Worm (Caenorhabditis elegans): Measurements from ENCODE around the gene rif-1.2.

The rif-1.2 gene

ce11 chrX:12406037-12406436 lies 34.8 kb upstream of the rif-1.2 start:
- TF ChIP-seq set-16 (GFP tag; IDR thresholded peaks at IDR 0.05), result peak; percentile 83
- 0 out of 2 replicates have a peak, but pooled peaks have one; percentile 23 for TF ChIP-seq ctbp-1 (GFP tag; IDR thresholded peaks at IDR 0.05)
- no peak for TF ChIP-seq dmd-9 (GFP tag; IDR thresholded peaks at IDR 0.05)
- 0 out of 2 replicates have a peak, but pooled peaks have one; percentile 12 for TF ChIP-seq hmg-1.1 (GFP tag; IDR thresholded peaks at IDR 0.05)

ce11 chrX:12404729-12405128 lies 33.5 kb upstream of the rif-1.2 start:
- peak in 1 of 2 experiments; percentile 2 for TF ChIP-seq hif-1 (tag; optimal IDR thresholded peaks at IDR 0.05)
- TF ChIP-seq gei-8 (GFP tag; optimal IDR thresholded peaks at IDR 0.05), result no peak
- TF ChIP-seq hlh-30 (tag; optimal IDR thresholded peaks at IDR 0.05; ENCODE audit: insufficient read depth), result peak; percentile 15
- TF ChIP-seq mep-1 (tag; optimal IDR thresholded peaks at IDR 0.05), result peak; percentile 9
- TF ChIP-seq ceh-32 (tag; optimal IDR thresholded peaks at IDR 0.05; ENCODE audit: poor library complexity), result no peak
- TF ChIP-seq ctbp-1 (GFP tag; IDR thresholded peaks at IDR 0.05), result 0 out of 2 replicates have a peak, but pooled peaks have one; percentile 9
- TF ChIP-seq hmg-1.1 (GFP tag; IDR thresholded peaks at IDR 0.05), result peak; percentile 47; the same call in 1 of the 2 replicates
- TF ChIP-seq lin-1 (GFP tag; IDR thresholded peaks at IDR 0.05), result no peak
- peak; percentile 86 for TF ChIP-seq ceh-20 (GFP tag; IDR thresholded peaks at IDR 0.05)
- TF ChIP-seq lsy-2 (tag; optimal IDR thresholded peaks at IDR 0.05), result no peak
- peak in 1 of 2 experiments; percentile 99 for TF ChIP-seq unc-62 (GFP tag; optimal IDR thresholded peaks at IDR 0.05 in 1 of 2)
- TF ChIP-seq unc-62 (tag; optimal IDR thresholded peaks at IDR 0.05), result no peak

- no peak for TF ChIP-seq ceh-82 (tag; optimal IDR thresholded peaks at IDR 0.05)
- no peak for TF ChIP-seq tag-97 (GFP tag; IDR thresholded peaks at IDR 0.05)
- TF ChIP-seq aly-2 (tag; optimal IDR thresholded peaks at IDR 0.05), result no peak
- TF ChIP-seq daf-8 (GFP tag; IDR thresholded peaks at IDR 0.05), result no peak
- no peak; the same call in 1 of the 2 replicates for TF ChIP-seq T26A8.4 (GFP tag; IDR thresholded peaks at IDR 0.05)
- peak; percentile 73 for TF ChIP-seq ceh-20 (GFP tag; IDR thresholded peaks at IDR 0.05)
- TF ChIP-seq R02D3.7 (tag; optimal IDR thresholded peaks at IDR 0.05), result no peak
- TF ChIP-seq attf-4 (tag; optimal IDR thresholded peaks at IDR 0.05), result no peak
- TF ChIP-seq spr-1 (tag; optimal IDR thresholded peaks at IDR 0.05), result peak; percentile 84
- peak; percentile 37 for TF ChIP-seq ceh-32 (tag; optimal IDR thresholded peaks at IDR 0.05; ENCODE audit: poor library complexity)
- no peak for TF ChIP-seq unc-130 (GFP tag; optimal IDR thresholded peaks at IDR 0.05)
- peak; percentile 29 for TF ChIP-seq nhr-10 (tag; optimal IDR thresholded peaks at IDR 0.05)
- peak; percentile 91 for TF ChIP-seq nhr-102 (tag; optimal IDR thresholded peaks at IDR 0.05)
- peak; percentile 75 for TF ChIP-seq zip-2 (tag; optimal IDR thresholded peaks at IDR 0.05)
- peak; percentile 58; the same call in 1 of the 2 replicates for TF ChIP-seq madf-9 (GFP tag; conservative IDR thresholded peaks at IDR 0.05)
- TF ChIP-seq arid-1 (GFP tag; conservative IDR thresholded peaks at IDR 0.05), result 0 out of 2 replicates have a peak, but pooled peaks have one; percentile 60
- no peak for TF ChIP-seq egl-43 (GFP tag; IDR thresholded peaks at IDR 0.05)
- TF ChIP-seq lir-3 (tag; optimal IDR thresholded peaks at IDR 0.05), result no peak
- peak; percentile 74 for TF ChIP-seq T20F7.1 (GFP tag; optimal IDR thresholded peaks at IDR 0.05)
- TF ChIP-seq egl-27 (tag; optimal IDR thresholded peaks at IDR 0.05), result peak; percentile 16
- peak; percentile 50 to 93 for TF ChIP-seq daf-16 (GFP tag; optimal IDR thresholded peaks at IDR 0.05)
- TF ChIP-seq daf-16 (tag; optimal IDR thresholded peaks at IDR 0.05), result peak; percentile 94
- peak; percentile 85 for TF ChIP-seq dpl-1 (GFP tag; optimal IDR thresholded peaks at IDR 0.05)
- TF ChIP-seq rbr-2 (tag; optimal IDR thresholded peaks at IDR 0.05), result peak; percentile 96
- TF ChIP-seq nhr-25 (tag; optimal IDR thresholded peaks at IDR 0.05; ENCODE audit: borderline replicate concordance, insufficient read depth), result peak; percentile 12
- TF ChIP-seq dmd-8 (GFP tag; IDR thresholded peaks at IDR 0.05), result no peak
- peak; percentile 78 for TF ChIP-seq duxl-1 (tag; optimal IDR thresholded peaks at IDR 0.05; ENCODE audit: poor library complexity)
- TF ChIP-seq pqm-1 (tag; optimal IDR thresholded peaks at IDR 0.05), result peak; percentile 39
- TF ChIP-seq ZK546.5 (tag; optimal IDR thresholded peaks at IDR 0.05), result no peak
- TF ChIP-seq lin-1 (GFP tag; IDR thresholded peaks at IDR 0.05), result peak; percentile 75
- peak; percentile 96 for TF ChIP-seq hmg-1.1 (GFP tag; IDR thresholded peaks at IDR 0.05)
- TF ChIP-seq ctbp-1 (GFP tag; IDR thresholded peaks at IDR 0.05), result peak; percentile 94
- TF ChIP-seq F37D6.2 (tag; optimal IDR thresholded peaks at IDR 0.05), result peak; percentile 89
- peak; percentile 47; the same call in 1 of the 2 replicates for TF ChIP-seq tra-1 (GFP tag; IDR thresholded peaks at IDR 0.05)
- TF ChIP-seq ceh-28 (tag; optimal IDR thresholded peaks at IDR 0.05), result no peak
- no peak for TF ChIP-seq spr-3 (GFP tag; optimal IDR thresholded peaks at IDR 0.05)
- no peak for TF ChIP-seq lin-29 (GFP tag; IDR thresholded peaks at IDR 0.05)
Measured at ce11 chrX:12393786-12394308, 22.6 kb upstream of the rif-1.2 start, which contains the start of gene F17E5.2. TSS of gene F17E5.2 (plus strand) at chrX:12394258.
